Fruit fly (Drosophila melanogaster): ENCODE data around the gene GATAd.

Gene GATAd

DNA sequence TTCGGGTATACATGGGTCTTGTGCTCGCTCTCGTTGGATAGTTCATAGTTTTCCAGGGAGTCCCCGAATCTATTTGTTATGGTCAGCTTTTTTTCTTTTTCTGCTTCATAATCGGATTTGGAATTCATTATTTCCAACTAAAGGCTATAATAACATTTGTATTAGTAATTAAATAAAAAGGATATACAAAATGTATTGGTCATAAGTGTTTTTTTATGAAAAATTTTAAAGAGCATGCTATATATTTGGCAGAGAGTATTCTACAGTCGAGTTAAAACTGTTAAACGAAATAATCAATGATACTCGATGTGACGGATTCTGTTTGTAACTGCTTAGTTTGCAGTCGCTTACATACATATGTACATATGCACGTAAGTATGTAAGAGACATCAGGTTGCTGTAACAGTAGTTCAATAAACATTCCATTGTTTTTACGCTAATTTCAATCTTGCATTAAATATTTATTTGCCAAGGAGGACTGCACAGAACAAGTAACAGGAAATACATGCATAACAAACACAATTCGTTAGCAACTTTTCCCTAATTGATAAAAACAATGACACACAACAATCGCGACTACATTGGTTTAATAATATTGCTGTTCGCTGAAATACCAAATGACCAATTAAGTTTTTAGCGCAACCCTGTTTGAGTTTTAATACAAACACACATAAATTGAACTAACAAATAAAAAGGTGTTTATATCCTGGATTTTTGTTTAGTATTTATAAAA lies 34.3 kb upstream of the GATAd start (continued):
- peak; percentile 10 for TF ChIP-seq CG10631 (GFP tag; optimal IDR thresholded peaks at IDR 0.05)
- no peak for TF ChIP-seq CG4318 (GFP tag; optimal IDR thresholded peaks at IDR 0.05)
- TF ChIP-seq Ets21C (GFP tag; optimal IDR thresholded peaks at IDR 0.05): no peak
- peak; percentile 19 for TF ChIP-seq esn (GFP tag; optimal IDR thresholded peaks at IDR 0.05)
- TF ChIP-seq fd59A (GFP tag; optimal IDR thresholded peaks at IDR 0.05): no peak
- no peak for TF ChIP-seq CG8319 (GFP tag; optimal IDR thresholded peaks at IDR 0.05)
- TF ChIP-seq net (GFP tag; optimal IDR thresholded peaks at IDR 0.05): no peak
- no peak for TF ChIP-seq CG31627 (GFP tag; optimal IDR thresholded peaks at IDR 0.05)
- no peak for TF ChIP-seq CG11294 (GFP tag; IDR thresholded peaks at IDR 0.05)
- peak; percentile 21; the same call in 1 of the 2 replicates for TF ChIP-seq CG15336 (GFP tag; IDR thresholded peaks at IDR 0.05)
- TF ChIP-seq Lpt (GFP tag; optimal IDR thresholded peaks at IDR 0.05): no peak
- TF ChIP-seq Smox (GFP tag; optimal IDR thresholded peaks at IDR 0.05): no peak
- no peak for TF ChIP-seq CG9139 (GFP tag; optimal IDR thresholded peaks at IDR 0.05)
- TF ChIP-seq CG16779 (tag; optimal IDR thresholded peaks at IDR 0.05): no peak
- no peak for TF ChIP-seq achi (GFP tag; optimal IDR thresholded peaks at IDR 0.05)
- no peak for TF ChIP-seq Eip75B (GFP tag; optimal IDR thresholded peaks at IDR 0.05)

DNA sequence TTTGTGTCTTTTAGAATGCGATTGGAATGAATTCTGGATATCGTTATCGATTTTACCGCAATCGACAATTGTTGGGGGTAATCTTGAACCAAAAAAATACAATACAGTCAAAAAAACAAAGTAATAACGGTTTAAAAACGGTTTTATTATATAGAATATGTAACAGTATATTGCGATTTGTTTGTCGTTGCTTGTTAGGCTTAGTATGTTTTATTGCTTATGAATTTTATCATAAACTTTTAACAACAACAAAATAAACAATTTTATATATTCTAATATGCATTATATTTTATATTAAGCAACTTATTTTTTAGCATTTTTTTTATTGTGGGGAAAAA lies 33.8 kb upstream of the GATAd start, which contains the start of gene CYLD:
CYLD (minus strand) TSS at position 38 of the 338 bp plus-strand sequence.
- no peak for TF ChIP-seq net (GFP tag; optimal IDR thresholded peaks at IDR 0.05)
- TF ChIP-seq Ets21C (GFP tag; optimal IDR thresholded peaks at IDR 0.05): peak; percentile 18
- TF ChIP-seq esn (GFP tag; optimal IDR thresholded peaks at IDR 0.05): peak; percentile 75
- TF ChIP-seq CG11294 (GFP tag; IDR thresholded peaks at IDR 0.05): no peak
- TF ChIP-seq dac (GFP tag; optimal IDR thresholded peaks at IDR 0.05): no peak
- TF ChIP-seq CG34406 (GFP tag; optimal IDR thresholded peaks at IDR 0.05): no peak
- no peak for TF ChIP-seq Hr39 (GFP tag; optimal IDR thresholded peaks at IDR 0.05)
- TF ChIP-seq Hr4 (GFP tag; optimal IDR thresholded peaks at IDR 0.05): peak; percentile 61
- no peak for TF ChIP-seq fd59A (GFP tag; optimal IDR thresholded peaks at IDR 0.05)
- no peak for TF ChIP-seq CG16779 (tag; optimal IDR thresholded peaks at IDR 0.05)
- TF ChIP-seq CG10669 (GFP tag; optimal IDR thresholded peaks at IDR 0.05): peak; percentile 25
- TF ChIP-seq CG10631 (GFP tag; optimal IDR thresholded peaks at IDR 0.05): peak; percentile 62
- peak; percentile 47 for TF ChIP-seq lz (GFP tag; optimal IDR thresholded peaks at IDR 0.05)
- TF ChIP-seq CG6792 (GFP tag; optimal IDR thresholded peaks at IDR 0.05): peak; percentile 51
- peak; percentile 36 for TF ChIP-seq CG11762 (GFP tag; optimal IDR thresholded peaks at IDR 0.05; ENCODE audit: insufficient read depth)
- TF ChIP-seq acj6 (GFP tag; optimal IDR thresholded peaks at IDR 0.05): peak; percentile 60
- TF ChIP-seq Eip93F (GFP tag; optimal IDR thresholded peaks at IDR 0.05): no peak
- peak; percentile 71; the same call in 2 of the 3 replicates for TF ChIP-seq CG8119 (GFP tag; IDR thresholded peaks at IDR 0.05)
- no peak for TF ChIP-seq CG3919 (GFP tag; optimal IDR thresholded peaks at IDR 0.05)
- TF ChIP-seq fd85E (GFP tag; optimal IDR thresholded peaks at IDR 0.05): no peak
- TF ChIP-seq achi (GFP tag; optimal IDR thresholded peaks at IDR 0.05): peak; percentile 75
- TF ChIP-seq Sox15 (GFP tag; optimal IDR thresholded peaks at IDR 0.05): peak; percentile 13
- no peak for TF ChIP-seq Smox (GFP tag; optimal IDR thresholded peaks at IDR 0.05)
- TF ChIP-seq Met (GFP tag; optimal IDR thresholded peaks at IDR 0.05): peak; percentile 62
- TF ChIP-seq Ets96B (tag; optimal IDR thresholded peaks at IDR 0.05): peak; percentile 67
- peak; percentile 39 for TF ChIP-seq CG31627 (GFP tag; optimal IDR thresholded peaks at IDR 0.05)
- TF ChIP-seq Sox14 (GFP tag; optimal IDR thresholded peaks at IDR 0.05): peak; percentile 41
- TF ChIP-seq CG3032 (tag; optimal IDR thresholded peaks at IDR 0.05): peak; percentile 70
- TF ChIP-seq salr (GFP tag; optimal IDR thresholded peaks at IDR 0.05): peak in 1 of 2 experiments; percentile 22
- TF ChIP-seq Lpt (GFP tag; optimal IDR thresholded peaks at IDR 0.05): peak; percentile 35
- TF ChIP-seq eg (GFP tag; IDR thresholded peaks at IDR 0.05): no peak
- TF ChIP-seq Sox102F (GFP tag; optimal IDR thresholded peaks at IDR 0.05): no peak
- peak; percentile 50 for TF ChIP-seq topi (GFP tag; optimal IDR thresholded peaks at IDR 0.05)
- TF ChIP-seq CG6163 (GFP tag; IDR thresholded peaks at IDR 0.05): no peak
- peak; percentile 85 for TF ChIP-seq CG15336 (GFP tag; IDR thresholded peaks at IDR 0.05)
- TF ChIP-seq OdsH (GFP tag; optimal IDR thresholded peaks at IDR 0.05): peak; percentile 74
- TF ChIP-seq Eip75B (GFP tag; optimal IDR thresholded peaks at IDR 0.05): peak; percentile 50
- TF ChIP-seq CG8632 (GFP tag; optimal IDR thresholded peaks at IDR 0.05): peak; percentile 62
- no peak for TF ChIP-seq CG6854 (GFP tag; optimal IDR thresholded peaks at IDR 0.05)
- TF ChIP-seq Eip78C (GFP tag): peak; percentile 86
- no peak for TF ChIP-seq Gug (GFP tag; IDR thresholded peaks at IDR 0.05)
- TF ChIP-seq CG4318 (GFP tag; optimal IDR thresholded peaks at IDR 0.05): no peak
- TF ChIP-seq cyc (GFP tag; optimal IDR thresholded peaks at IDR 0.05): peak; percentile 57

Data from whole organism, prepupa.